Fruit fly (Drosophila melanogaster) whole organism: ENCODE results near the gene CCT2.

Experiments
- CG8478 ChIP-seq: fragments of >200 bp; optimal IDR thresholded peaks from 2 replicates; lab custom pipeline; 2018; ENCODE audit warnings: inconsistent platforms
- Dll ChIP-seq: fragments of >200 bp; optimal IDR thresholded peaks from 2 replicates; lab custom pipeline; 2017
- EcR ChIP-seq, 2 experiments: fragments of >200 bp; optimal IDR thresholded peaks; 2 replicates each; lab custom pipeline; 2017; ENCODE audit warnings: missing biosample characterization in 2 of 2, missing genetic modification characterization in 2 of 2, missing genetic modification reagents in 2 of 2
- pan ChIP-seq: fragments of >200 bp; optimal IDR thresholded peaks from 2 replicates; lab custom pipeline; 2017
- psq ChIP-seq: fragments of >200 bp; optimal IDR thresholded peaks from 2 replicates; lab custom pipeline; 2017
- usp ChIP-seq: fragments of >200 bp; optimal IDR thresholded peaks from 2 replicates; lab custom pipeline; 2017; ENCODE audit warnings: missing biosample characterization, missing genetic modification characterization, mixed read lengths

Gene CCT2

dm6 chrX:9136776-9137550 lies 47.6 kb downstream of the CCT2 start:
- TF ChIP-seq usp, result no peak
- no peak for TF ChIP-seq CG8478 (lab: Kevin White, UChicago)
- no peak for TF ChIP-seq psq (lab: Kevin White, UChicago)

dm6 chrX:9139138-9139537 lies 49.8 kb downstream of the CCT2 start:
- TF ChIP-seq psq (lab: Kevin White, UChicago) (no peak), EcR (GFP tag; optimal IDR thresholded peaks at IDR 0.05; lab: Kevin White, UChicago) (no peak), CG8478 (lab: Kevin White, UChicago) (no peak), pan (no peak), Dll (lab: Kevin White, UChicago) (no peak), usp (no peak)

- no peak for TF ChIP-seq usp
- TF ChIP-seq pan, result no peak
- TF ChIP-seq CG8478 (lab: Kevin White, UChicago), result no peak
- TF ChIP-seq EcR (GFP tag; optimal IDR thresholded peaks at IDR 0.05; lab: Kevin White, UChicago), result no peak
- no peak for TF ChIP-seq Dll (lab: Kevin White, UChicago)
- no peak for TF ChIP-seq psq (lab: Kevin White, UChicago)
Observed at dm6 chrX:9141219-9141618, 51.9 kb downstream of the CCT2 start.

dm6 chrX:9142224-9142802 lies 53.0 kb downstream of the CCT2 start, which contains the start of gene CG7065:
TSS of gene CG7065 (plus strand) at chrX:9142493.
- TF ChIP-seq Dll (lab: Kevin White, UChicago), result no peak
- no peak for TF ChIP-seq pan
- no peak for TF ChIP-seq CG8478 (lab: Kevin White, UChicago)
- TF ChIP-seq usp, result no peak
- TF ChIP-seq EcR (GFP tag; optimal IDR thresholded peaks at IDR 0.05; lab: Kevin White, UChicago), result no peak
- no peak for TF ChIP-seq psq (lab: Kevin White, UChicago)
